Fruit fly (Drosophila melanogaster): ENCODE data around the gene CG43155.

- TF ChIP-seq Myc (optimal IDR thresholded peaks at IDR 0.05): no peak
- TF ChIP-seq psq (optimal IDR thresholded peaks at IDR 0.05): no peak
- no peak for TF ChIP-seq ttk (optimal IDR thresholded peaks at IDR 0.05)
- TF ChIP-seq h (optimal IDR thresholded peaks at IDR 0.05): no peak
Observed at dm6 chrX:11466757-11467156, 7.2 kb downstream of the CG43155 start.
